Worm (Caenorhabditis elegans): ENCODE measurements around the gene rpl-23.

The rpl-23 gene

ce11 chrIII:5692690-5693089, 13.2 kb downstream of the rpl-23 start, which contains the start of the genes abi-1 and arle-14 (continued):
- TF ChIP-seq hlh-26 (GFP tag; conservative IDR thresholded peaks at IDR 0.05) (no peak), sdz-38 (tag; optimal IDR thresholded peaks at IDR 0.05) (no peak), F37B4.10 (GFP tag; IDR thresholded peaks at IDR 0.05) (no peak), ama-1 (optimal IDR thresholded peaks at IDR 0.05) (no peak), ama-1 (GFP tag; optimal IDR thresholded peaks at IDR 0.05) (no peak), mcd-1 (GFP tag; IDR thresholded peaks at IDR 0.05) (0 out of 2 replicates have a peak, but pooled peaks have one; percentile 25), ceh-58 (GFP tag; IDR thresholded peaks at IDR 0.05) (no peak), sea-2 (GFP tag; IDR thresholded peaks at IDR 0.05) (no peak), lin-54 (GFP tag; optimal IDR thresholded peaks at IDR 0.05) (peak; percentile 7), unc-130 (GFP tag; optimal IDR thresholded peaks at IDR 0.05) (no peak), nhr-179 (tag; optimal IDR thresholded peaks at IDR 0.05) (no peak), let-526 (GFP tag; IDR thresholded peaks at IDR 0.05) (no peak), B0336.3 (GFP tag; IDR thresholded peaks at IDR 0.05) (no peak), ceh-100 (GFP tag; IDR thresholded peaks at IDR 0.05) (no peak), attf-3 (GFP tag; conservative IDR thresholded peaks at IDR 0.05) (no peak), lin-26 (GFP tag; IDR thresholded peaks at IDR 0.05) (no peak), repo-1 (tag; optimal IDR thresholded peaks at IDR 0.05) (no peak), nhr-27 (tag; optimal IDR thresholded peaks at IDR 0.05) (no peak), Y53G8AR.9 (GFP tag; conservative IDR thresholded peaks at IDR 0.05) (no peak), nhr-90 (tag; optimal IDR thresholded peaks at IDR 0.05) (no peak), lir-1 (GFP tag; conservative IDR thresholded peaks at IDR 0.05) (no peak), T26A5.8 (tag; optimal IDR thresholded peaks at IDR 0.05) (no peak), Y56A3A.18 (GFP tag; IDR thresholded peaks at IDR 0.05) (no peak), B0035.1 (tag; optimal IDR thresholded peaks at IDR 0.05) (no peak), rcor-1 (GFP tag; IDR thresholded peaks at IDR 0.05) (no peak), madf-6 (GFP tag; IDR thresholded peaks at IDR 0.05) (peak; percentile 75; the same call in 1 of the 2 replicates), attf-5 (GFP tag; optimal IDR thresholded peaks at IDR 0.05) (no peak), C06A6.2 (GFP tag; conservative IDR thresholded peaks at IDR 0.05) (no peak), madf-3 (GFP tag; IDR thresholded peaks at IDR 0.05) (no peak), hmg-20 (GFP tag; IDR thresholded peaks at IDR 0.05) (no peak), akir-1 (GFP tag; optimal IDR thresholded peaks at IDR 0.05) (no peak), F22D6.2 (tag; optimal IDR thresholded peaks at IDR 0.05) (no peak), efl-1 (GFP tag; optimal IDR thresholded peaks at IDR 0.05) (peak; percentile 81), lin-40 (tag; optimal IDR thresholded peaks at IDR 0.05) (no peak), ZK185.1 (tag; optimal IDR thresholded peaks at IDR 0.05; ENCODE audit: poor library complexity, severe bottlenecking) (no peak), hmg-1.2 (GFP tag; IDR thresholded peaks at IDR 0.05) (no peak), F57C9.4 (tag; optimal IDR thresholded peaks at IDR 0.05) (no peak), aptf-3 (GFP tag; IDR thresholded peaks at IDR 0.05) (no peak), cebp-1 (GFP tag; IDR thresholded peaks at IDR 0.05) (no peak), cebp-1 (tag; optimal IDR thresholded peaks at IDR 0.05) (no peak), pha-4 (tag; optimal IDR thresholded peaks at IDR 0.05) (no peak), tbp1 (GFP tag; optimal IDR thresholded peaks at IDR 0.05) (no peak), madf-10 (tag; optimal IDR thresholded peaks at IDR 0.05) (no peak), ets-4 (GFP tag; optimal IDR thresholded peaks at IDR 0.05) (no peak), somi-1 (GFP tag; optimal IDR thresholded peaks at IDR 0.05) (no peak), F55B11.4 (tag; optimal IDR thresholded peaks at IDR 0.05; ENCODE audit: borderline replicate concordance, insufficient read depth) (no peak), hsf-1 (GFP tag; IDR thresholded peaks at IDR 0.05) (no peak), F23B12.7 (tag; optimal IDR thresholded peaks at IDR 0.05; ENCODE audit: insufficient read depth) (no peak), mel-28 (tag; optimal IDR thresholded peaks at IDR 0.05; ENCODE audit: borderline replicate concordance) (no peak), ceh-91 (GFP tag; IDR thresholded peaks at IDR 0.05) (0 out of 2 replicates have a peak, but pooled peaks have one; percentile 16), him-1 (tag; optimal IDR thresholded peaks at IDR 0.05) (no peak)
